Worm (Caenorhabditis elegans): ENCODE measurements around the gene sma-1.

DNA sequence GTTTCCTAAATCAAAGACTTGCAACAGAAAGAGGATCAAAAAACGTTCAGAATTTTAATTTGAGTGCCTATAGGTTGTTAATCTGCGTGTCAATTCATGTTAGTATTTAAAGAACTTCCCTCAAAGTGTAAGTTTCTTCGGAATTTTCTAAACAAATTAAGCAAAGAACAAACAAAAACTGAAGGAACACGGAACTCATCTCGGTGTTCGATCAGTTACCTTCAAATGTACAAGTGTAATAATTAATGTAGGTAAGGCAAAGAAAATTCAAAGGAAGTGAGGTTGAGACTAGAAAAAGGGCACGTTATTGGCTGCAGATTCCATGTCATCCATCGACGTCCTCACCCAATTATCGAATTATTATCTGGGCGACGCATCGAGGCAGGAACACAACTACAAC is 5.3 kb upstream of the sma-1 start, which contains the start of gene K12G11.6:
- TF ChIP-seq tbx-37 (GFP tag; conservative IDR thresholded peaks at IDR 0.05): no peak
- TF ChIP-seq B0310.2 (tag; optimal IDR thresholded peaks at IDR 0.05): no peak
- TF ChIP-seq ama-1 (optimal IDR thresholded peaks at IDR 0.05): no peak
- TF ChIP-seq ets-7 (tag; optimal IDR thresholded peaks at IDR 0.05): no peak
- TF ChIP-seq tbx-11 (GFP tag; IDR thresholded peaks at IDR 0.05): no peak
